Fruit fly (Drosophila melanogaster): Measurements from ENCODE around the gene CG15742.

DNA sequence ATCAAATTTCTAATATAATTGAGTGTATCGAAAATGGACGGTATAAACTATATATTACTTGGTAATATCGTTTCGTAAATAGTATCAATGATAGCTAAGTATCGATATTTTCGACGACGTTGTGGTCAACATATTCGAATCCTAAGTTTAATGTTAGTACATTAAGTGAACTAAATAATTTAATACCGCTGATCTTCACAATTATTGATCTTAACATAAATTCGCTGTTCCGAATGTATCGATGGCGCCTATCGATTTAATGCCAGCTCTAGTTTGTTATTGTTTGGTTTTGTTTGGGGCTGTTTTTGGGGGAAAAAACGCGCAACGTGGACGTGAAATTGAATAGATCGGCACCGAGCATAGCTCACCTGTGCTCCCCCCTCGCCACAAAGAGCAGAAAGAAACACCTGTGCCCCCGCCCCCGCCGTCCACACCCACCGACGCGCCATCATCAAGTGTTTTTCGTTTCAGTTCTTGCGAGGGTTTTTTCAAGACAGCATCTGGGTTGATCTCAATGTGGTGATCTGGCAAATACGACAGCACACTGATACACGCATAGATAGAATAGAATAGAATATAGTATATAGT is 27.5 kb upstream of the CG15742 start:
- TF ChIP-seq CG8478 (optimal IDR thresholded peaks at IDR 0.05) (no peak), CTCF (optimal IDR thresholded peaks at IDR 0.05) (no peak)

Measured in S2 (cell line).